Worm (Caenorhabditis elegans): ENCODE results near the gene C06E1.7.

The C06E1.7 gene

DNA sequence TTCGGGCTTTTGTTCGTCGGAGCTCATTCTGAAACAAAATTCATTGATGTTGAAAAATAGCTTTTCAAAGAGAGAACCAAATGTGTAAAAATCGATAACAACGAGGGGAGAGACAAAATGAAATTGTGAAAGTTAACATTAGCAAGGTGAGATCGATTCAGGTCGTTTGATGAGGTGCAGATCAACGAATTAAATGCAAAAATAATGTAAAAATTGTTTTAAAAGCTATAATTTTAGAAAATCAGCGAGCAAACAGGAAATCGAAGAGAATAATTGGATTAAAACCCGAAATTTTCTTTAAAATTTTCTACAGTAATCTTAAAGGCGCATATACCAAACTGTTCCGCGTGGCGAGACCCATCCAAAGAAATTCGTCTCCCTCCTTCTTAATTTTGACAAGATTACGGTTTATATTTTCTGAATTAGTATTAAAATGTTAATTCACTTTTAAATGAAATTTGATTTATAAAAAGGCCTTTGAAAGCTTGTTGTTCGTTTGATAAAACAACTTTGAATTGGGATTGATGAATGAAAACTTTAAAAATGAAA, 25.0 kb upstream of the C06E1.7 start, which contains the start of gene C13G5.2:
Gene C13G5.2, minus strand, starts transcription at position 51 of the 549 bp plus-strand sequence.
- no peak for TF ChIP-seq ref-1 (GFP tag; conservative IDR thresholded peaks at IDR 0.05)
- TF ChIP-seq T22C8.4 (GFP tag; IDR thresholded peaks at IDR 0.05), result peak; percentile 26; the same call in 1 of the 2 replicates

DNA sequence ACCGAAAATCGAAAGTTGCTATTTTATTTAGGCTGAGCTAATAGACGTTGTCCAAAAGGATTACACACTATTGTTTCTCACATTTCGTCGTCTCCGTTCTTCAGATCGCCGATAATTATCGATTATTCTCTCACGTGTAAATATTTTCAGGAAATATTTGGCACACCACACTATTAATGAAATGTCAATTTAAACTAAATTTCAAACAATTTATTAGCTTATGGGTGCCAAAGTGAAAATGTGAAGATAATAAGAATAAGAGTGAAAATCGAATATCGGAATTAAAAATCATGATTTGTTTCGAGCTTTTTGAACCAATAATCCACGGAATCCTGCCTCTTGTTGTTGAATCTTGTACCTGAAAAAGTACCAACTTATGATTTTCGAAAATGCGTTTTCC, 23.1 kb upstream of the C06E1.7 start, which contains the start of gene C06E1.11:
Gene C06E1.11, minus strand, starts transcription at position 101 of the 400 bp plus-strand sequence.
- TF ChIP-seq ref-1 (GFP tag; conservative IDR thresholded peaks at IDR 0.05) (no peak), med-1 (GFP tag; optimal IDR thresholded peaks at IDR 0.05; ENCODE audit: insufficient read depth) (no peak), tab-1 (GFP tag; IDR thresholded peaks at IDR 0.05) (no peak), ztf-29 (GFP tag; IDR thresholded peaks at IDR 0.05) (no peak), ztf-23 (GFP tag; IDR thresholded peaks at IDR 0.05) (no peak), T22C8.4 (GFP tag; IDR thresholded peaks at IDR 0.05) (no peak), flt-1 (GFP tag; IDR thresholded peaks at IDR 0.05) (no peak), cog-1 (tag; optimal IDR thresholded peaks at IDR 0.05) (no peak), klf-2 (GFP tag; conservative IDR thresholded peaks at IDR 0.05) (no peak)

ce11 chrIII:8614490-8614889, 21.0 kb upstream of the C06E1.7 start, which contains the start of gene rha-2:
TSS of gene rha-2 (minus strand) at chrIII:8614569.
- TF ChIP-seq flt-1 (GFP tag; IDR thresholded peaks at IDR 0.05), result no peak
- TF ChIP-seq tab-1 (GFP tag; IDR thresholded peaks at IDR 0.05), result no peak
- TF ChIP-seq klf-2 (GFP tag; conservative IDR thresholded peaks at IDR 0.05), result no peak
- no peak for TF ChIP-seq ztf-29 (GFP tag; IDR thresholded peaks at IDR 0.05)
- TF ChIP-seq ztf-23 (GFP tag; IDR thresholded peaks at IDR 0.05), result no peak
- TF ChIP-seq cog-1 (tag; optimal IDR thresholded peaks at IDR 0.05), result no peak
- TF ChIP-seq T22C8.4 (GFP tag; IDR thresholded peaks at IDR 0.05), result no peak
- TF ChIP-seq ref-1 (GFP tag; conservative IDR thresholded peaks at IDR 0.05), result no peak
- no peak for TF ChIP-seq med-1 (GFP tag; optimal IDR thresholded peaks at IDR 0.05; ENCODE audit: insufficient read depth)

DNA sequence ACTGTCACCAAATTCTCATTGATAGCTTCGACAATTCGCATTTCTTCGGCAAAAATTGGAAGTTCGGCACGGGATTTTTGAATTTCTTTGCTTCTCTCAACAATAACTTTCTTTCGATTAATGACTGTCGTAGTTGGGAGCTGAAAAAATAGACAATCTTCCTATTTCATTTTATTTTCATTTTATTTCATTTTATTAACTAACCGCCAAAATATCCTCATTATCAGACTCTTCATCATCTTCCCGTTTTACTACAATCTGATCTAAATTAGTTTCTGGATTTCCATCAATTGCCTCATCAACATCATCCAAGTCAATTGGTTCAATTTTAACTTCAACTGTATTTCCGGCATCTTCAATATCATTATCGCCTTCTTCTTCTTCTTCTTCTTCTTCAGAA, 20.1 kb upstream of the C06E1.7 start:
- TF ChIP-seq ref-1 (GFP tag; conservative IDR thresholded peaks at IDR 0.05) (no peak), ztf-23 (GFP tag; IDR thresholded peaks at IDR 0.05) (no peak), klf-2 (GFP tag; conservative IDR thresholded peaks at IDR 0.05) (no peak), T22C8.4 (GFP tag; IDR thresholded peaks at IDR 0.05) (no peak), cog-1 (tag; optimal IDR thresholded peaks at IDR 0.05) (no peak), ztf-29 (GFP tag; IDR thresholded peaks at IDR 0.05) (no peak), med-1 (GFP tag; optimal IDR thresholded peaks at IDR 0.05; ENCODE audit: insufficient read depth) (no peak), tab-1 (GFP tag; IDR thresholded peaks at IDR 0.05) (no peak), flt-1 (GFP tag; IDR thresholded peaks at IDR 0.05) (no peak)

- TF ChIP-seq T22C8.4 (GFP tag; IDR thresholded peaks at IDR 0.05) (no peak), ztf-23 (GFP tag; IDR thresholded peaks at IDR 0.05) (no peak), tab-1 (GFP tag; IDR thresholded peaks at IDR 0.05) (no peak), cog-1 (tag; optimal IDR thresholded peaks at IDR 0.05) (no peak), flt-1 (GFP tag; IDR thresholded peaks at IDR 0.05) (no peak), med-1 (GFP tag; optimal IDR thresholded peaks at IDR 0.05; ENCODE audit: insufficient read depth) (no peak), ref-1 (GFP tag; conservative IDR thresholded peaks at IDR 0.05) (no peak), klf-2 (GFP tag; conservative IDR thresholded peaks at IDR 0.05) (no peak), ztf-29 (GFP tag; IDR thresholded peaks at IDR 0.05) (no peak)
Observed at ce11 chrIII:8611282-8611681, 17.8 kb upstream of the C06E1.7 start.

DNA sequence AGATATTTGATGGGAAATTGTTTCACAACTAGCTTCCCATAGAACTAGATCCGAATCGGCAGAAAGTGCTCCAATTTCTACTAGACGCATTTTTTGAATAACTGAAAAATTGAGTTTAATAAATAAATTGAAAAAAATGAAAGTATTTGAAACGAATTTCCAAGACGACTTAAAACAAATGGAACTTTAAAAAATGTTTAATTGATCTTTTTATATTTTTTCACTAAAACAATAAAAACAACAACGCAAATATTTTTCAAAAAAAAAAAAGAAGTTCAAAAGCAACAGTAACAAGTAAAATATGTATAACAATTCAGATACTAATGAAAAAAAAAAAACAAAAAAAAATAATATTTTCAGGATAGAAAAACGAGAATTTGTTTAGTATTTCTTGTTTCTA, 16.2 kb upstream of the C06E1.7 start, which contains the start of gene C06E1.9:
Gene C06E1.9, minus strand, starts transcription at position 101 of the 400 bp plus-strand sequence.
- TF ChIP-seq med-1 (GFP tag; optimal IDR thresholded peaks at IDR 0.05; ENCODE audit: insufficient read depth) (no peak), tab-1 (GFP tag; IDR thresholded peaks at IDR 0.05) (no peak), cog-1 (tag; optimal IDR thresholded peaks at IDR 0.05) (no peak), flt-1 (GFP tag; IDR thresholded peaks at IDR 0.05) (no peak), T22C8.4 (GFP tag; IDR thresholded peaks at IDR 0.05) (no peak), klf-2 (GFP tag; conservative IDR thresholded peaks at IDR 0.05) (no peak), ztf-29 (GFP tag; IDR thresholded peaks at IDR 0.05) (no peak), ztf-23 (GFP tag; IDR thresholded peaks at IDR 0.05) (no peak), ref-1 (GFP tag; conservative IDR thresholded peaks at IDR 0.05) (no peak)

ce11 chrIII:8605532-8605931, 12.0 kb upstream of the C06E1.7 start, which contains the start of gene C06E1.1:
TSS of gene C06E1.1 (plus strand) at chrIII:8605832.
- TF ChIP-seq tab-1 (GFP tag; IDR thresholded peaks at IDR 0.05), result no peak
- no peak for TF ChIP-seq T22C8.4 (GFP tag; IDR thresholded peaks at IDR 0.05)
- no peak for TF ChIP-seq med-1 (GFP tag; optimal IDR thresholded peaks at IDR 0.05; ENCODE audit: insufficient read depth)
- TF ChIP-seq flt-1 (GFP tag; IDR thresholded peaks at IDR 0.05), result no peak
- TF ChIP-seq ztf-29 (GFP tag; IDR thresholded peaks at IDR 0.05), result no peak
- TF ChIP-seq ref-1 (GFP tag; conservative IDR thresholded peaks at IDR 0.05), result no peak
- TF ChIP-seq ztf-23 (GFP tag; IDR thresholded peaks at IDR 0.05), result no peak
- no peak for TF ChIP-seq cog-1 (tag; optimal IDR thresholded peaks at IDR 0.05)

ce11 chrIII:8602148-8602547, 8.6 kb upstream of the C06E1.7 start:
- no peak for TF ChIP-seq flt-1 (GFP tag; IDR thresholded peaks at IDR 0.05)
- no peak for TF ChIP-seq med-1 (GFP tag; optimal IDR thresholded peaks at IDR 0.05; ENCODE audit: insufficient read depth)
- no peak for TF ChIP-seq T22C8.4 (GFP tag; IDR thresholded peaks at IDR 0.05)
- no peak for TF ChIP-seq ztf-23 (GFP tag; IDR thresholded peaks at IDR 0.05)
- TF ChIP-seq ref-1 (GFP tag; conservative IDR thresholded peaks at IDR 0.05), result no peak
- TF ChIP-seq ztf-29 (GFP tag; IDR thresholded peaks at IDR 0.05), result no peak
- TF ChIP-seq cog-1 (tag; optimal IDR thresholded peaks at IDR 0.05), result no peak
- no peak for TF ChIP-seq tab-1 (GFP tag; IDR thresholded peaks at IDR 0.05)
- no peak for TF ChIP-seq klf-2 (GFP tag; conservative IDR thresholded peaks at IDR 0.05)

- no peak for TF ChIP-seq cog-1 (tag; optimal IDR thresholded peaks at IDR 0.05)
Observed at ce11 chrIII:8598961-8599360, 5.4 kb upstream of the C06E1.7 start.

ce11 chrIII:8597770-8598169, 4.2 kb upstream of the C06E1.7 start, which contains the start of gene ztf-30:
TSS of gene ztf-30 (minus strand) at chrIII:8597870.
- TF ChIP-seq ztf-29 (GFP tag; IDR thresholded peaks at IDR 0.05), result no peak

Measured in whole organism, midembryonic.